Worm (Caenorhabditis elegans) whole organism, early embryonic: ENCODE data around the gene ets-5.

Source experiments
- ama-1 ChIP-seq: fragments of 150-350 bp; optimal IDR thresholded peaks from 2 replicates; lab custom pipeline; 2014
- flt-1 ChIP-seq: fragments of 200-800 bp; sonication (Bioruptor generic); IDR thresholded peaks from 2 replicates; pipeline ENCODE4 v1.3.6; 2022; ENCODE audit warnings: missing genetic modification characterization, missing compliant biosample characterization
- hmbx-1 ChIP-seq: sonication (generic microtip); optimal IDR thresholded peaks from 2 replicates; lab custom pipeline; 2016; ENCODE audit warnings: mild to moderate bottlenecking, missing genetic modification characterization, missing compliant biosample characterization
- hmg-4 ChIP-seq: fragments of 200-800 bp; sonication (Bioruptor generic); optimal IDR thresholded peaks from 2 replicates; lab custom pipeline; 2018; ENCODE audit warnings: mild to moderate bottlenecking, missing genetic modification characterization, missing compliant biosample characterization
- scrt-1 ChIP-seq: fragments of 200-800 bp; sonication (Bioruptor generic); IDR thresholded peaks from 2 replicates; pipeline ENCODE4 v1.3.6; 2022; ENCODE audit warnings: missing genetic modification characterization, missing compliant biosample characterization
- tbx-11 ChIP-seq: fragments of 200-800 bp; sonication (Bioruptor generic); IDR thresholded peaks from 2 replicates; pipeline ENCODE4 v1.3.6; 2022; ENCODE audit warnings: missing genetic modification characterization, missing compliant biosample characterization

ce11 chrX:5109130-5109529 lies 24.8 kb upstream of the ets-5 start, which contains the start of gene C42D8.1:
- TF ChIP-seq scrt-1 (GFP tag; lab: Robert Waterston, UW) (no peak), flt-1 (GFP tag; lab: Robert Waterston, UW) (no peak), tbx-11 (GFP tag; lab: Robert Waterston, UW) (no peak), hmbx-1 (tag; lab: Kevin White, UChicago) (no peak), hmg-4 (GFP tag; lab: Kevin White, UChicago) (no peak), ama-1 (lab: Kevin White, UChicago) (no peak)
